Fruit fly (Drosophila melanogaster): ENCODE results near the gene moon.

dm6 chrX:12072718-12073117, at the start of gene moon:
- no peak for TF ChIP-seq psq (optimal IDR thresholded peaks at IDR 0.05)
- TF ChIP-seq insv (optimal IDR thresholded peaks at IDR 0.05): no peak
- TF ChIP-seq h (optimal IDR thresholded peaks at IDR 0.05): no peak
- TF ChIP-seq Sin3A (optimal IDR thresholded peaks at IDR 0.05): no peak
- no peak for TF ChIP-seq ttk (optimal IDR thresholded peaks at IDR 0.05)
- TF ChIP-seq Myc (optimal IDR thresholded peaks at IDR 0.05): no peak
